Comparison of ENCODE assay signal across 2 fruit fly cellular contexts in the genomic region with DNA sequence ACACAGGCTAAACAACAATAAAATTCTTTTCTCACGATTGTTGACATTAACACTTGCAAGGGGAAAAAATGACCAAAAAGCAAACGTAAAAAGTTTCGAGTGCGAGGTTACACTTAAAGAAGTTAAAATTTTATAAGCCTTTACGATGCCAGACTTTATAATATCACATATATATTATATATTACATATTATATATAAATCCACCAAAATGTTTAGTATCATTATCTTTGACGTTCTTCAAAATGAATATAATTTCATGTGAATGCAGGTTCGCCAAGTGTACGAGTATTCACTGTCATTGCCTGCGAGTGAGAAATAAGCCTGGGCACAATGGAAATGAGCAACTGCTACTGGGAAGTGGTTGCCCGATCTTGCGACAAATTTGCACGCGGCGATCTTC.
A peak's percentile ranks its signal among the peaks of the same experiment; 100 is the strongest.
TF ChIP-seq lines count a peak whose summit lies in the region.

No protein-coding gene starts in this region.

TF ChIP-seq in whole organism, prepupa, 60 proteins besides CTCF, POLR2A, EP300 and RAD21 (continued from another document):
- no peak for TF ChIP-seq Ets21C (GFP tag; optimal IDR thresholded peaks at IDR 0.05; lab: Kevin White, UChicago)
- TF ChIP-seq vri (GFP tag; optimal IDR thresholded peaks at IDR 0.05; lab: Kevin White, UChicago): peak; percentile 53
- peak; percentile 84 for TF ChIP-seq CG8632 (GFP tag; optimal IDR thresholded peaks at IDR 0.05; lab: Kevin White, UChicago)
- peak; percentile 47 for TF ChIP-seq CG31627 (GFP tag; optimal IDR thresholded peaks at IDR 0.05; lab: Kevin White, UChicago)
- peak; percentile 79 for TF ChIP-seq CG6792 (GFP tag; optimal IDR thresholded peaks at IDR 0.05; lab: Kevin White, UChicago)
- TF ChIP-seq Eip93F (GFP tag; optimal IDR thresholded peaks at IDR 0.05; lab: Kevin White, UChicago): peak; percentile 40
- no peak for TF ChIP-seq CG11294 (GFP tag; IDR thresholded peaks at IDR 0.05; lab: Robert Waterston, UW)
- TF ChIP-seq Met (GFP tag; optimal IDR thresholded peaks at IDR 0.05; lab: Kevin White, UChicago): peak; percentile 70
- no peak for TF ChIP-seq Gug (GFP tag; IDR thresholded peaks at IDR 0.05; lab: Robert Waterston, UW)
- peak; percentile 90 for TF ChIP-seq Eip78C (GFP tag; lab: Kevin White, UChicago)
- TF ChIP-seq salr (GFP tag; optimal IDR thresholded peaks at IDR 0.05; lab: Kevin White, UChicago): peak; percentile 13 to 42
- no peak for TF ChIP-seq CG4318 (GFP tag; optimal IDR thresholded peaks at IDR 0.05; lab: Kevin White, UChicago)
- peak; percentile 61 for TF ChIP-seq Sox15 (GFP tag; optimal IDR thresholded peaks at IDR 0.05; lab: Kevin White, UChicago)
- peak; percentile 72 for TF ChIP-seq OdsH (GFP tag; optimal IDR thresholded peaks at IDR 0.05; lab: Kevin White, UChicago)
- peak; percentile 81 for TF ChIP-seq esn (GFP tag; optimal IDR thresholded peaks at IDR 0.05; lab: Kevin White, UChicago)
- peak; percentile 75 for TF ChIP-seq achi (GFP tag; optimal IDR thresholded peaks at IDR 0.05; lab: Kevin White, UChicago)
- TF ChIP-seq CG1621 (tag; optimal IDR thresholded peaks at IDR 0.05; lab: Kevin White, UChicago): peak; percentile 36
- TF ChIP-seq dac (GFP tag; optimal IDR thresholded peaks at IDR 0.05; lab: Kevin White, UChicago): no peak
- peak; percentile 34 for TF ChIP-seq pdm3 (GFP tag; optimal IDR thresholded peaks at IDR 0.05; lab: Kevin White, UChicago)
- peak; percentile 31 for TF ChIP-seq Eip75B (GFP tag; optimal IDR thresholded peaks at IDR 0.05; lab: Kevin White, UChicago)
- TF ChIP-seq CG34406 (GFP tag; optimal IDR thresholded peaks at IDR 0.05; lab: Kevin White, UChicago): peak; percentile 89
- TF ChIP-seq CG15336 (GFP tag; IDR thresholded peaks at IDR 0.05; lab: Robert Waterston, UW): peak; percentile 38; the same call in 1 of the 2 replicates
- peak; percentile 47 for TF ChIP-seq fd59A (GFP tag; optimal IDR thresholded peaks at IDR 0.05; lab: Kevin White, UChicago)
- peak; percentile 68 for TF ChIP-seq Sox102F (GFP tag; optimal IDR thresholded peaks at IDR 0.05; lab: Kevin White, UChicago)
- peak; percentile 33 for TF ChIP-seq Hr39 (GFP tag; optimal IDR thresholded peaks at IDR 0.05; lab: Kevin White, UChicago)
- TF ChIP-seq svp (GFP tag; lab: Kevin White, UChicago): peak; percentile 91
- TF ChIP-seq cyc (GFP tag; optimal IDR thresholded peaks at IDR 0.05; lab: Kevin White, UChicago): peak; percentile 57
- peak; percentile 78 for TF ChIP-seq Ets96B (tag; optimal IDR thresholded peaks at IDR 0.05; lab: Kevin White, UChicago)
- TF ChIP-seq CG6808 (GFP tag; optimal IDR thresholded peaks at IDR 0.05; lab: Kevin White, UChicago): peak; percentile 49
- TF ChIP-seq lz (GFP tag; optimal IDR thresholded peaks at IDR 0.05; lab: Kevin White, UChicago): peak; percentile 39
- TF ChIP-seq acj6 (GFP tag; optimal IDR thresholded peaks at IDR 0.05; lab: Kevin White, UChicago): peak; percentile 78
- TF ChIP-seq CG32006 (GFP tag; optimal IDR thresholded peaks at IDR 0.05; lab: Kevin White, UChicago): peak; percentile 39
- TF ChIP-seq CG7368 (GFP tag; optimal IDR thresholded peaks at IDR 0.05; lab: Kevin White, UChicago): peak; percentile 62
- peak; percentile 70 for TF ChIP-seq CG10669 (GFP tag; optimal IDR thresholded peaks at IDR 0.05; lab: Kevin White, UChicago)
- TF ChIP-seq eg (GFP tag; IDR thresholded peaks at IDR 0.05; lab: Robert Waterston, UW): peak; percentile 51; the same call in 2 of the 3 replicates
- peak; percentile 58 for TF ChIP-seq spab (GFP tag; optimal IDR thresholded peaks at IDR 0.05; lab: Kevin White, UChicago)

TF ChIP-seq in whole organism, wandering third instar larva, 38 proteins besides CTCF, POLR2A, EP300 and RAD21 (continued from another document):
- TF ChIP-seq jim (GFP tag; optimal IDR thresholded peaks at IDR 0.05; lab: Kevin White, UChicago) (no peak), N (GFP tag; optimal IDR thresholded peaks at IDR 0.05; lab: Kevin White, UChicago) (no peak), lola (GFP tag; optimal IDR thresholded peaks at IDR 0.05; lab: Kevin White, UChicago) (no peak), Hr83 (GFP tag; optimal IDR thresholded peaks at IDR 0.05; lab: Kevin White, UChicago; ENCODE audit: poor library complexity, severe bottlenecking) (no peak), CrebA (GFP tag; optimal IDR thresholded peaks at IDR 0.05; lab: Kevin White, UChicago; ENCODE audit: borderline replicate concordance) (no peak)
